Fruit fly (Drosophila melanogaster): ENCODE measurements around the gene C1GalTA.

DNA sequence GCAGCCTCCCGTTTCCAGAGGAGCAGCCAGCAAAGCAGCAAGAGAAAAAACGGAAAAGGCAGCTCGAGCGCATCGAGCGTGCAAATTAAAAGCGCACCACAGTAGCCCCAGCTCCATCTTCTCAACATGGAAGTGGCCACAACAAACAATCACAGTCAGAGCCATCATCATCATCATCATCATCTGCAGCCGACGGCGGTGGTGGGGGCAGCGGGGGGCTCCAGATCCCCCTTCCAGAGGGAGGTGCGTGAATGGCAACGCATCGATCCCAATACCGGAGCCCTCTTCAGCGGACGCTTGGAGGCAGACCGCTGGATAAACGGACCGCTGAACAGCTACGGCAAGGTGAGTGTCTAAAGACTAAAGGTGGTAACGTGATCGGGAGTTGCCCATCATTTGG is 35.3 kb downstream of the C1GalTA start:
- TF ChIP-seq Dfd (GFP tag; optimal IDR thresholded peaks at IDR 0.05): no peak
- TF ChIP-seq CrebA (GFP tag; optimal IDR thresholded peaks at IDR 0.05; ENCODE audit: borderline replicate concordance): no peak
- no peak for TF ChIP-seq CG9705 (GFP tag; optimal IDR thresholded peaks at IDR 0.05)

All from whole organism, wandering third instar larva.